Worm (Caenorhabditis elegans) whole organism, L1 larva: ENCODE results near the gene C39B5.14.

Experiments
- F16B12.6 ChIP-seq: fragments of 150-350 bp; optimal IDR thresholded peaks from 2 replicates; lab custom pipeline; 2014; ENCODE audit warnings: missing biosample characterization, missing genetic modification characterization
- fkh-10 ChIP-seq: sonication (generic microtip); optimal IDR thresholded peaks from 2 replicates; lab custom pipeline; 2017; ENCODE audit warnings: missing biosample characterization, missing genetic modification reagents, missing genetic modification characterization
- lin-15B ChIP-seq: fragments of 150-350 bp; sonication (generic microtip); optimal IDR thresholded peaks from 3 replicates; lab custom pipeline; 2014; ENCODE audit warnings: missing biosample characterization, missing genetic modification characterization
- lsy-2 ChIP-seq, 2 experiments: fragments of 150-350 bp; optimal IDR thresholded peaks; 2 replicates each; lab custom pipeline; 2014; ENCODE audit warnings: missing biosample characterization in 2 of 2, missing genetic modification characterization in 2 of 2
- nhr-11 ChIP-seq: fragments of 150-350 bp; optimal IDR thresholded peaks from 2 replicates; lab custom pipeline; 2014; ENCODE audit warnings: missing biosample characterization, missing genetic modification characterization
- nhr-237 ChIP-seq: fragments of 150-350 bp; optimal IDR thresholded peaks from 2 replicates; lab custom pipeline; 2014; ENCODE audit warnings: missing biosample characterization, missing genetic modification characterization
- nhr-76 ChIP-seq: sonication (generic microtip); optimal IDR thresholded peaks from 2 replicates; lab custom pipeline; 2017; ENCODE audit warnings: missing biosample characterization, missing genetic modification characterization
- tbx-2 ChIP-seq: sonication (generic microtip); optimal IDR thresholded peaks from 2 replicates; lab custom pipeline; 2016; ENCODE audit warnings: missing genetic modification characterization, missing compliant biosample characterization

DNA sequence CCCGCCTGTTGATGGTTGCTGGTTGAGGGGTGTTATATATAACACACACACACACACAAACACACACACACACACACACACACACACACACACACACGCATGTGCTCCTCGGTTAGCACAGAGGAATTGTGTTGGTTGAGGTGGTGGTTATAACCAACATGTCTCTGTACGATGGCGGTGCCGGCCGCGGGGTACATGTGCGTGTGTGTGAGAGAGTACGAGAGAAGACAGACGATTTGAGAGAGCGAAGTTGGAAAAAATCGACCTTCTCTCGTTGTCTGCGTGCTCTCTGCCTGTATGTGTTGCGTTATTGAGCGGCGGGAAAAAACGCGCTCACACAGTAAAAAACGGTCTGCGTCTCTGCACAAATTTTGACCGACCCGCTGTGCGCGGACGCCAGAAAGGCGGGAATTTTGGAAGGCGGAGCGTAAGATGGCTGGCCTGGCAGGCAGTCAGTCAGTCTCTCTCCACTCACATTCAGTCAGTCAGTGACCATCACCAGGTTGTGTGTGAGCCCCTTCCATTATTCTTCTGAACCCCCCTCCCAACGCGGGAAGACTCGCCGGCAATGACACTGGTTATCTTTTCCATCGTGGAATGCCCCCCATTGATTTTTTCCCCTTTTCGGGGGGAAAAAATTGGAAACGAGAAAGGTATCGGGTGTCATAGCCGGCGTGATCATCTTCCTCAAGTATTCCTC is 39.2 kb upstream of the C39B5.14 start:
- TF ChIP-seq F16B12.6 (tag; lab: Kevin White, UChicago) (peak; percentile 17), nhr-237 (tag; lab: Kevin White, UChicago) (no peak), lin-15B (tag; lab: Kevin White, UChicago) (no peak), fkh-10 (GFP tag; lab: Kevin White, UChicago) (no peak), nhr-11 (tag; lab: Kevin White, UChicago) (no peak), nhr-76 (no peak), lsy-2 (tag; optimal IDR thresholded peaks at IDR 0.05; lab: Kevin White, UChicago) (peak; percentile 57 to 80), tbx-2 (tag; lab: Kevin White, UChicago) (peak; percentile 78)
